Fruit fly (Drosophila melanogaster): ENCODE measurements around the gene CG32374.

Gene CG32374

DNA sequence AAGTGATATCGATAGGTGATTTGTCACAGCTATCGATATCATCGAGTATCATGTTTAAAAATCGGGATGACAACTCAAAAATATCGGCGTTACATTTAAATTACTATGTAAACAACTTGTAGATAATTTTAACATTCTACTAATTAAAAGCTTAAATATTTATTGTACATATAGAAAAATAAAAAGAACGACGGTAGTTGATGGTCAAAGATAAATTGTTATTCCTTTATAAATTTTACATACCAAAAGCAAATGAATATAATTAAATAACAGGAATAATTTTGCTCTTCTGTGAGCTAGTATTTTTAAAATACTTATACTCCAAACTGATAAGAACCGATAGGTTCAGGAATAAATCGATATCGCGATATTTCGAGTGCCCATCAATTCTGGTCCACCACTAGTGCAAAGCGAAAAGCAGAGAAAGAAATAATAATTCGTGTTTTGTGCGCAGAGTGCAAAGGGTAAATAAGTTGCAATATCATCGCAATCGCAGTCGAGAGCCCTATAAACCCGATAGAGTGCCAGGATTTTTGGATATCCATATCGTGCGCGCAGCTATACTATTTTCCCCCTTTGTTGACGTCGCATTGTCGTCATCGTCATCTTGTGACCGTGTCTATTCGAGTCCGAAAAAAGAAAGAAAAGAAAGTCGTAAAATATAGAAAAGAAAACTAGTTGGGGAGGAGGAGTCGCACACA is 12.4 kb downstream of the CG32374 start, which contains the start of gene lqf (continued):
- TF ChIP-seq NfI (GFP tag; optimal IDR thresholded peaks at IDR 0.05) (peak; percentile 11), Dek (tag; optimal IDR thresholded peaks at IDR 0.05) (peak; percentile 6), Atf6 (GFP tag; IDR thresholded peaks at IDR 0.05) (no peak), ind (GFP tag; optimal IDR thresholded peaks at IDR 0.05) (peak; percentile 6), usp (GFP tag; optimal IDR thresholded peaks at IDR 0.05) (no peak), CG15269 (tag; optimal IDR thresholded peaks at IDR 0.05) (no peak), CG30431 (GFP tag; optimal IDR thresholded peaks at IDR 0.05) (no peak), Bteb2 (GFP tag; optimal IDR thresholded peaks at IDR 0.05) (peak; percentile 3), CG18619 (GFP tag; optimal IDR thresholded peaks at IDR 0.05) (peak; percentile 5), nau (GFP tag; optimal IDR thresholded peaks at IDR 0.05) (no peak), Bgb (GFP tag; IDR thresholded peaks at IDR 0.05; ENCODE audit: partially characterized antibody) (peak; percentile 79), NC2β (GFP tag; optimal IDR thresholded peaks at IDR 0.05) (no peak), NK7.1 (GFP tag; optimal IDR thresholded peaks at IDR 0.05) (no peak), Sry-δ (GFP tag; optimal IDR thresholded peaks at IDR 0.05) (peak; percentile 85), ato (GFP tag; IDR thresholded peaks at IDR 0.05; ENCODE audit: partially characterized antibody) (peak; percentile 76), Nf-YA (GFP tag; IDR thresholded peaks at IDR 0.05) (no peak), CG2202 (tag; optimal IDR thresholded peaks at IDR 0.05) (no peak), CG13424 (tag; optimal IDR thresholded peaks at IDR 0.05) (peak; percentile 38), Tbp (GFP tag; optimal IDR thresholded peaks at IDR 0.05) (no peak), CG4282 (GFP tag; optimal IDR thresholded peaks at IDR 0.05) (no peak), ase (GFP tag; IDR thresholded peaks at IDR 0.05) (no peak), YL-1 (GFP tag; optimal IDR thresholded peaks at IDR 0.05) (peak; percentile 30), CG13287 (GFP tag; IDR thresholded peaks at IDR 0.05; ENCODE audit: partially characterized antibody) (peak; percentile 83), CG17802 (tag; optimal IDR thresholded peaks at IDR 0.05) (no peak), Elba2 (GFP tag; optimal IDR thresholded peaks at IDR 0.05) (no peak), CoRest (tag; optimal IDR thresholded peaks at IDR 0.05) (peak; percentile 53), stwl (tag; optimal IDR thresholded peaks at IDR 0.05) (peak; percentile 37), CG7963 (GFP tag; IDR thresholded peaks at IDR 0.05; ENCODE audit: partially characterized antibody) (peak; percentile 84), kah (GFP tag; optimal IDR thresholded peaks at IDR 0.05) (no peak), Med (GFP tag) (peak; percentile 50), CG10267 (tag; optimal IDR thresholded peaks at IDR 0.05) (peak; percentile 24), CG18262 (tag; optimal IDR thresholded peaks at IDR 0.05) (peak; percentile 43), CG1233 (GFP tag; optimal IDR thresholded peaks at IDR 0.05) (no peak), Nf-YB (GFP tag; optimal IDR thresholded peaks at IDR 0.05) (no peak), Hr78 (GFP tag; optimal IDR thresholded peaks at IDR 0.05) (peak in 1 of 2 experiments; percentile 24), esg (GFP tag; conservative IDR thresholded peaks at IDR 0.05) (no peak), toy (GFP tag; IDR thresholded peaks at IDR 0.05) (no peak), CG10431 (GFP tag; optimal IDR thresholded peaks at IDR 0.05) (no peak), row (GFP tag; IDR thresholded peaks at IDR 0.05) (peak; percentile 61), NFAT (GFP tag; IDR thresholded peaks at IDR 0.05) (no peak), Gug (GFP tag; IDR thresholded peaks at IDR 0.05) (no peak), Hsf (GFP tag; optimal IDR thresholded peaks at IDR 0.05) (no peak), cwo (GFP tag; optimal IDR thresholded peaks at IDR 0.05) (no peak), CG3065 (GFP tag; optimal IDR thresholded peaks at IDR 0.05) (no peak), CG17612 (GFP tag; IDR thresholded peaks at IDR 0.05) (no peak), gcm (GFP tag; optimal IDR thresholded peaks at IDR 0.05) (no peak), tll (GFP tag; optimal IDR thresholded peaks at IDR 0.05) (no peak), CG3281 (GFP tag; optimal IDR thresholded peaks at IDR 0.05) (no peak), sqz (GFP tag; optimal IDR thresholded peaks at IDR 0.05) (no peak)

Data from whole organism, embryonic.